Fruit fly (Drosophila melanogaster) whole organism, embryonic: Measurements from ENCODE around the gene Vps13D.

Experiments used
- CG10267 ChIP-seq: fragments of 200-800 bp; sonication (Bioruptor generic); optimal IDR thresholded peaks from 2 replicates; lab custom pipeline; 2018; ENCODE audit warnings: missing biosample characterization, mild to moderate bottlenecking, missing genetic modification characterization, moderate library complexity
- CG12104 ChIP-seq: fragments of 200-800 bp; sonication (Bioruptor generic); optimal IDR thresholded peaks from 3 replicates; lab custom pipeline; 2016; ENCODE audit warnings: missing biosample characterization, missing genetic modification characterization
- CG12155 ChIP-seq: fragments of 200-800 bp; sonication (Bioruptor generic); optimal IDR thresholded peaks from 3 replicates; lab custom pipeline; 2016; ENCODE audit warnings: missing biosample characterization, missing genetic modification characterization
- CG12391 ChIP-seq: fragments of 200-800 bp; sonication (Bioruptor generic); optimal IDR thresholded peaks from 3 replicates; lab custom pipeline; 2018; ENCODE audit warnings: missing biosample characterization, mild to moderate bottlenecking, missing genetic modification characterization, moderate library complexity
- CG13296 ChIP-seq: fragments of 200-800 bp; sonication (Bioruptor generic); optimal IDR thresholded peaks from 3 replicates; lab custom pipeline; 2018; ENCODE audit warnings: missing biosample characterization, mild to moderate bottlenecking, missing genetic modification characterization
- CG13424 ChIP-seq: fragments of 200-800 bp; sonication (Bioruptor generic); optimal IDR thresholded peaks from 2 replicates; lab custom pipeline; 2019; ENCODE audit warnings: missing biosample characterization, mild to moderate bottlenecking, missing genetic modification characterization, moderate library complexity
- CG13624 ChIP-seq: fragments of 200-800 bp; sonication (Bioruptor generic); optimal IDR thresholded peaks from 2 replicates; lab custom pipeline; 2016; ENCODE audit warnings: missing biosample characterization, missing genetic modification characterization
- CG13775 ChIP-seq: fragments of 200-800 bp; sonication (Bioruptor generic); optimal IDR thresholded peaks from 3 replicates; lab custom pipeline; 2017; ENCODE audit warnings: missing biosample characterization, mild to moderate bottlenecking, missing genetic modification characterization
- CG17385 ChIP-seq: fragments of 200-800 bp; sonication (Bioruptor generic); optimal IDR thresholded peaks from 3 replicates; lab custom pipeline; 2018; ENCODE audit warnings: missing biosample characterization, mild to moderate bottlenecking, missing genetic modification characterization
- CG2129 ChIP-seq: fragments of 200-800 bp; sonication (Bioruptor generic); IDR thresholded peaks from 2 replicates; pipeline ENCODE4 v1.3.6; 2022; ENCODE audit warnings: missing biosample characterization, missing genetic modification characterization; ENCODE audit not compliant: partially characterized antibody
- CG31441 ChIP-seq: fragments of 200-800 bp; sonication (Bioruptor generic); IDR thresholded peaks from 2 replicates; pipeline ENCODE4 v1.3.6; 2022; ENCODE audit warnings: missing biosample characterization, missing genetic modification characterization
- CG3163 ChIP-seq: fragments of 200-800 bp; sonication (Bioruptor generic); optimal IDR thresholded peaks from 3 replicates; lab custom pipeline; 2016; ENCODE audit warnings: missing biosample characterization, missing genetic modification characterization
- CG3847 ChIP-seq: fragments of 200-800 bp; sonication (Bioruptor generic); IDR thresholded peaks from 2 replicates; pipeline ENCODE4 v1.3.6; 2022; ENCODE audit warnings: missing biosample characterization, missing genetic modification characterization
- CG42726 ChIP-seq: fragments of 200-800 bp; sonication (Bioruptor generic); IDR thresholded peaks from 2 replicates; pipeline ENCODE4 v1.3.6; 2022; ENCODE audit warnings: missing biosample characterization, missing genetic modification characterization; ENCODE audit not compliant: partially characterized antibody
- CG4360 ChIP-seq: fragments of 200-800 bp; sonication (Bioruptor generic); IDR thresholded peaks from 2 replicates; pipeline ENCODE4 v1.3.6; 2022; ENCODE audit warnings: missing biosample characterization, missing genetic modification characterization
- CG6254 ChIP-seq: fragments of 200-800 bp; sonication (Bioruptor generic); optimal IDR thresholded peaks from 3 replicates; lab custom pipeline; 2017; ENCODE audit warnings: mild to moderate bottlenecking, missing biosample characterization, missing genetic modification reagents, missing genetic modification characterization
- CG6654 ChIP-seq: fragments of 200-800 bp; sonication (Bioruptor generic); optimal IDR thresholded peaks from 2 replicates; lab custom pipeline; 2017; ENCODE audit warnings: missing biosample characterization, mild to moderate bottlenecking, missing genetic modification characterization
- CG6813 ChIP-seq: fragments of 200-800 bp; sonication (Bioruptor generic); optimal IDR thresholded peaks from 2 replicates; lab custom pipeline; 2017; ENCODE audit warnings: missing biosample characterization, missing genetic modification characterization, mild to moderate bottlenecking, moderate library complexity, missing genetic modification reagents
- CG7786 ChIP-seq: fragments of 200-800 bp; sonication (Bioruptor generic); optimal IDR thresholded peaks from 2 replicates; lab custom pipeline; 2016; ENCODE audit warnings: missing biosample characterization, missing genetic modification characterization
- CG9437 ChIP-seq: fragments of 200-800 bp; sonication (Bioruptor generic); optimal IDR thresholded peaks from 2 replicates; lab custom pipeline; 2018; ENCODE audit warnings: missing biosample characterization, mild to moderate bottlenecking, missing genetic modification characterization
- Camta ChIP-seq: fragments of 200-800 bp; sonication (Bioruptor generic); optimal IDR thresholded peaks from 2 replicates; lab custom pipeline; 2016; ENCODE audit warnings: missing biosample characterization, missing genetic modification characterization
- CoRest ChIP-seq: fragments of 200-800 bp; sonication (Bioruptor generic); optimal IDR thresholded peaks from 3 replicates; lab custom pipeline; 2018; ENCODE audit warnings: missing biosample characterization, mild to moderate bottlenecking, missing genetic modification characterization, moderate library complexity
- Dbx ChIP-seq: fragments of 200-800 bp; sonication (Bioruptor generic); IDR thresholded peaks from 3 replicates; pipeline ENCODE4 v1.3.6; 2022; ENCODE audit warnings: missing biosample characterization, missing genetic modification characterization
- Dfd ChIP-seq, 2 experiments: fragments of >200 bp; optimal IDR thresholded peaks; 2 replicates each; lab custom pipeline; 2017; ENCODE audit warnings: missing biosample characterization in 2 of 2, missing genetic modification characterization in 2 of 2
- Dip3 ChIP-seq: fragments of 200-800 bp; sonication (Bioruptor generic); optimal IDR thresholded peaks from 3 replicates; lab custom pipeline; 2016; ENCODE audit warnings: missing biosample characterization, missing genetic modification characterization
- E2f1 ChIP-seq: fragments of 200-800 bp; sonication (Bioruptor generic); IDR thresholded peaks from 2 replicates; pipeline ENCODE4 v1.3.6; 2022; ENCODE audit warnings: missing biosample characterization, missing genetic modification characterization
- Hsf ChIP-seq: fragments of 200-800 bp; sonication (Bioruptor generic); optimal IDR thresholded peaks from 3 replicates; lab custom pipeline; 2016; ENCODE audit warnings: missing biosample characterization, missing genetic modification characterization
- NFAT ChIP-seq: fragments of 200-800 bp; sonication (Bioruptor generic); IDR thresholded peaks from 2 replicates; pipeline ENCODE4 v1.3.6; 2022; ENCODE audit warnings: missing biosample characterization, missing genetic modification characterization
- Rfx ChIP-seq: fragments of 200-800 bp; sonication (Bioruptor generic); IDR thresholded peaks from 2 replicates; pipeline ENCODE4 v1.3.6; 2022; ENCODE audit warnings: missing biosample characterization, missing genetic modification characterization
- cad ChIP-seq: fragments of >200 bp; optimal IDR thresholded peaks from 2 replicates; lab custom pipeline; 2017; ENCODE audit warnings: missing biosample characterization, missing genetic modification characterization
- caup ChIP-seq: fragments of 200-800 bp; sonication (Bioruptor generic); optimal IDR thresholded peaks from 3 replicates; lab custom pipeline; 2017; ENCODE audit warnings: missing biosample characterization, mild to moderate bottlenecking, missing genetic modification characterization, moderate library complexity; ENCODE audit not compliant: severe bottlenecking
- corto ChIP-seq: fragments of 200-800 bp; sonication (Bioruptor generic); optimal IDR thresholded peaks from 2 replicates; lab custom pipeline; 2016; ENCODE audit warnings: missing biosample characterization, mild to moderate bottlenecking, missing genetic modification characterization, moderate library complexity
- danr ChIP-seq: fragments of 200-800 bp; sonication (Bioruptor generic); IDR thresholded peaks from 2 replicates; pipeline ENCODE4 v1.3.6; 2022; ENCODE audit warnings: missing biosample characterization, missing genetic modification characterization
- ems ChIP-seq: fragments of 200-800 bp; sonication (Bioruptor generic); optimal IDR thresholded peaks from 3 replicates; lab custom pipeline; 2016; ENCODE audit warnings: missing biosample characterization, missing genetic modification characterization
- exex ChIP-seq: fragments of 200-800 bp; sonication (Bioruptor generic); optimal IDR thresholded peaks from 4 replicates; lab custom pipeline; 2018; ENCODE audit warnings: missing biosample characterization, mild to moderate bottlenecking, missing genetic modification characterization, moderate library complexity
- fd96Cb ChIP-seq: fragments of 200-800 bp; sonication (Bioruptor generic); optimal IDR thresholded peaks from 2 replicates; lab custom pipeline; 2018; ENCODE audit warnings: missing biosample characterization, mild to moderate bottlenecking, missing genetic modification characterization, moderate library complexity
- grau ChIP-seq: fragments of 200-800 bp; optimal IDR thresholded peaks from 3 replicates; lab custom pipeline; 2019; ENCODE audit warnings: missing biosample characterization, mild to moderate bottlenecking, missing genetic modification characterization, moderate library complexity
- hbn ChIP-seq: fragments of 200-800 bp; sonication (Bioruptor generic); IDR thresholded peaks from 2 replicates; pipeline ENCODE4 v1.3.6; 2022; ENCODE audit warnings: missing biosample characterization, missing genetic modification characterization; ENCODE audit not compliant: partially characterized antibody
- her ChIP-seq: fragments of 200-800 bp; sonication (Bioruptor generic); optimal IDR thresholded peaks from 2 replicates; lab custom pipeline; 2016; ENCODE audit warnings: missing biosample characterization, missing genetic modification characterization
- lab ChIP-seq: fragments of 200-800 bp; sonication (Bioruptor generic); optimal IDR thresholded peaks from 3 replicates; lab custom pipeline; 2017; ENCODE audit warnings: missing biosample characterization, missing genetic modification characterization, mild to moderate bottlenecking, moderate library complexity, missing genetic modification reagents
- pho ChIP-seq: fragments of 200-800 bp; sonication (Bioruptor generic); optimal IDR thresholded peaks from 2 replicates; lab custom pipeline; 2016; ENCODE audit warnings: missing biosample characterization, missing genetic modification characterization
- phol ChIP-seq: fragments of 200-800 bp; sonication (Bioruptor generic); optimal IDR thresholded peaks from 3 replicates; lab custom pipeline; 2018; ENCODE audit warnings: missing biosample characterization, mild to moderate bottlenecking, missing genetic modification characterization, moderate library complexity
- repo ChIP-seq: fragments of 200-800 bp; sonication (Bioruptor generic); optimal IDR thresholded peaks from 2 replicates; lab custom pipeline; 2016; ENCODE audit warnings: missing biosample characterization, missing genetic modification characterization
- sens-2 ChIP-seq: fragments of 200-800 bp; sonication (Bioruptor generic); IDR thresholded peaks from 2 replicates; pipeline ENCODE4 v1.3.6; 2022; ENCODE audit warnings: missing biosample characterization, missing genetic modification characterization
- sr ChIP-seq: fragments of 200-800 bp; sonication (Bioruptor generic); IDR thresholded peaks from 3 replicates; pipeline ENCODE4 v1.3.6; 2022; ENCODE audit warnings: missing biosample characterization, missing genetic modification characterization
- sug ChIP-seq: fragments of 200-800 bp; optimal IDR thresholded peaks from 2 replicates; lab custom pipeline; 2019; ENCODE audit warnings: missing biosample characterization, mild to moderate bottlenecking, missing genetic modification characterization, moderate library complexity
- toy ChIP-seq: fragments of 200-800 bp; sonication (Bioruptor generic); IDR thresholded peaks from 2 replicates; pipeline ENCODE4 v1.3.6; 2022; ENCODE audit warnings: missing biosample characterization, missing genetic modification characterization
- tup ChIP-seq: fragments of 200-800 bp; sonication (Bioruptor generic); optimal IDR thresholded peaks from 2 replicates; lab custom pipeline; 2016; ENCODE audit warnings: missing biosample characterization, mild to moderate bottlenecking, missing genetic modification characterization, moderate library complexity
- zfh1 ChIP-seq: fragments of 200-800 bp; sonication (Bioruptor generic); IDR thresholded peaks from 3 replicates; pipeline ENCODE4 v1.3.6; 2022; ENCODE audit warnings: missing biosample characterization, missing genetic modification characterization

Vps13D gene

DNA sequence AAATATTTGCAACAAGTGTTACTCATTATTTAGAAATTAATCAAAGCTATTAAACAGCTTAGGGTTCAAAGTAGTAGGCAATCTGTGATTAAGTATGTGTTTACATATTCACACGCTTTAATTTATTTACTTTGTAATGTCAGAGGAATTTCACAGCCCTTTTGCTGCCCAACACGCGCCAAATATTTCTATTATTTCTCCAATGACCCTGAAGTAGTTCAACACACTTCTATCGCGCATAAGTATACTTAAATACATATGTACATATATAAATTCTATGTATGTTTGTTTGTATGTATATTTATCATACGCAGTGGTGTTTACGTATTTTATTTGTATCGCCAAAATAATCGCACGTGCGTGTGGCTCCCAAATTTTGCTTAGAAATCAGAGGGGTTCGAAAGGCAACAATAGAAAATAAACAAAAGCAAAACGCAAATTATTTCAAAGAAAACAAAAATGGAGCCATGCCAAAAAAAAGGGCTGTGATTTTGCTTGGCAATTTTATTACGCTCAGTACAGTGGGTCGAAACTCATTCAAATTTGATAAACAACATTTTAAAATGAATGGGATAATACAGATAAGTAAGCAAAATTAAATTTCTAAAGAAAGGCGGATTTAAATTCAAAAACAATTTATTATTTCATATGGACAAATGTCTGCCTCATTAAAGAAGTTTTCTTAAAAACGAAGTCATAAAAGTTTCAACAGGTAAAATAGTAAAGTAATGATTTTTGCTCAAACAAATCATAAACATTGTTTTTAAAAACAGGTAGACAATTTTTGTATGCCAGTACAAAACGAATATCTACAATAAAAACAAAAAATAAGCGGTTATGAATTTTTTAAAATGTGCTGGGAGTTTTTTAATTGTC, 48.5 kb downstream of the Vps13D start (continued):
- 0 out of 3 replicates have a peak, but pooled peaks have one; percentile 50 for TF ChIP-seq Dbx (GFP tag; lab: Robert Waterston, UW)
- peak; percentile 61 for TF ChIP-seq Rfx
- TF ChIP-seq E2f1 (GFP tag; lab: Robert Waterston, UW): no peak
- peak; percentile 35 for TF ChIP-seq CG17385 (GFP tag; lab: Kevin White, UChicago)
- TF ChIP-seq exex (tag; lab: Kevin White, UChicago): peak; percentile 9
- peak; percentile 44 for TF ChIP-seq CG12104 (GFP tag; lab: Kevin White, UChicago)
- TF ChIP-seq CG31441 (GFP tag; lab: Robert Waterston, UW): peak; percentile 38; the same call in 1 of the 2 replicates
- peak; percentile 47 for TF ChIP-seq phol (tag; lab: Kevin White, UChicago)
- TF ChIP-seq zfh1: no peak
- TF ChIP-seq CG6813 (GFP tag; lab: Kevin White, UChicago): peak; percentile 10
- peak; percentile 56 for TF ChIP-seq lab (GFP tag; lab: Kevin White, UChicago)
- no peak for TF ChIP-seq CG6254 (GFP tag; lab: Kevin White, UChicago)
- peak; percentile 12 for TF ChIP-seq sug (tag; lab: Kevin White, UChicago)
- TF ChIP-seq CG42726 (GFP tag; lab: Robert Waterston, UW): no peak
- TF ChIP-seq toy (GFP tag; lab: Robert Waterston, UW): no peak
- TF ChIP-seq Camta (GFP tag; lab: Kevin White, UChicago): peak; percentile 38
- peak; percentile 28 for TF ChIP-seq CG13296 (GFP tag; lab: Kevin White, UChicago)
- TF ChIP-seq CG6654 (GFP tag; lab: Kevin White, UChicago): peak; percentile 24
- TF ChIP-seq corto: no peak
- TF ChIP-seq repo: no peak
- peak; percentile 29 for TF ChIP-seq CG10267 (tag; lab: Kevin White, UChicago)
- TF ChIP-seq Dip3 (GFP tag; lab: Kevin White, UChicago): peak; percentile 56
- no peak for TF ChIP-seq sr
- peak; percentile 8 for TF ChIP-seq caup (GFP tag; lab: Kevin White, UChicago)
- TF ChIP-seq tup (GFP tag; lab: Kevin White, UChicago): no peak
- peak in 1 of 2 experiments; percentile 44 for TF ChIP-seq Dfd (GFP tag; optimal IDR thresholded peaks at IDR 0.05; lab: Kevin White, UChicago)
- peak; percentile 51 for TF ChIP-seq CG9437 (GFP tag; lab: Kevin White, UChicago)
- TF ChIP-seq CG13424: peak; percentile 19
- peak; percentile 8 for TF ChIP-seq fd96Cb
- no peak for TF ChIP-seq hbn (GFP tag; lab: Robert Waterston, UW)
- TF ChIP-seq sens-2 (GFP tag; lab: Robert Waterston, UW): no peak
- peak; percentile 61 for TF ChIP-seq CG13775 (GFP tag; lab: Kevin White, UChicago)
- peak; percentile 6 for TF ChIP-seq her (GFP tag; lab: Kevin White, UChicago)
- TF ChIP-seq grau (tag; lab: Kevin White, UChicago): peak; percentile 69
- peak; percentile 57 for TF ChIP-seq pho
- TF ChIP-seq NFAT: no peak
- TF ChIP-seq CG12391 (tag; lab: Kevin White, UChicago): peak; percentile 61
- TF ChIP-seq CG12155 (GFP tag; lab: Kevin White, UChicago): peak; percentile 23
- peak; percentile 51 for TF ChIP-seq Hsf (GFP tag; lab: Kevin White, UChicago)
- peak; percentile 67 for TF ChIP-seq CG7786 (GFP tag; lab: Kevin White, UChicago)
- TF ChIP-seq CG4360 (GFP tag; lab: Robert Waterston, UW): no peak
- no peak for TF ChIP-seq CG3163 (GFP tag; lab: Kevin White, UChicago)
- peak; percentile 28 for TF ChIP-seq ems
- no peak for TF ChIP-seq danr (GFP tag; lab: Robert Waterston, UW)
- TF ChIP-seq CG13624 (GFP tag; lab: Kevin White, UChicago): peak; percentile 58
- TF ChIP-seq cad (GFP tag; lab: Kevin White, UChicago): no peak
- 0 out of 2 replicates have a peak, but pooled peaks have one; percentile 28 for TF ChIP-seq CG3847 (GFP tag; lab: Robert Waterston, UW)
- peak; percentile 69 for TF ChIP-seq CoRest (tag; lab: Kevin White, UChicago)
- TF ChIP-seq CG2129 (GFP tag; lab: Robert Waterston, UW): no peak
